Fruit fly (Drosophila melanogaster) whole organism, embryonic: Measurements from ENCODE around the gene CG7069.

ENCODE experiments used
- Adf1 ChIP-seq: fragments of 200-800 bp; sonication (Bioruptor generic); IDR thresholded peaks from 2 replicates; pipeline ENCODE4 v1.3.6; 2022; ENCODE audit warnings: missing biosample characterization, missing genetic modification characterization
- BtbVII ChIP-seq: fragments of 200-800 bp; sonication (Bioruptor generic); optimal IDR thresholded peaks from 3 replicates; lab custom pipeline; 2017; ENCODE audit warnings: missing biosample characterization, mild to moderate bottlenecking, missing genetic modification characterization
- CG10209 ChIP-seq: fragments of 200-800 bp; sonication (Bioruptor generic); optimal IDR thresholded peaks from 3 replicates; lab custom pipeline; 2017; ENCODE audit warnings: missing biosample characterization, mild to moderate bottlenecking, missing genetic modification characterization, missing genetic modification reagents
- CG10267 ChIP-seq: fragments of 200-800 bp; sonication (Bioruptor generic); optimal IDR thresholded peaks from 2 replicates; lab custom pipeline; 2018; ENCODE audit warnings: missing biosample characterization, mild to moderate bottlenecking, missing genetic modification characterization, moderate library complexity
- CG10274 ChIP-seq: fragments of 200-800 bp; sonication (Bioruptor generic); optimal IDR thresholded peaks from 3 replicates; lab custom pipeline; 2017; ENCODE audit warnings: missing biosample characterization, mild to moderate bottlenecking, missing genetic modification characterization
- CG10462 ChIP-seq: fragments of 200-800 bp; sonication (Bioruptor generic); optimal IDR thresholded peaks from 2 replicates; lab custom pipeline; 2016; ENCODE audit warnings: missing biosample characterization, missing genetic modification characterization
- CG11456 ChIP-seq: fragments of 200-800 bp; sonication (Bioruptor generic); IDR thresholded peaks from 3 replicates; pipeline ENCODE4 v1.3.6; 2022; ENCODE audit warnings: missing biosample characterization, missing genetic modification characterization
- CG12104 ChIP-seq: fragments of 200-800 bp; sonication (Bioruptor generic); optimal IDR thresholded peaks from 3 replicates; lab custom pipeline; 2016; ENCODE audit warnings: missing biosample characterization, missing genetic modification characterization
- CG13775 ChIP-seq: fragments of 200-800 bp; sonication (Bioruptor generic); optimal IDR thresholded peaks from 3 replicates; lab custom pipeline; 2017; ENCODE audit warnings: missing biosample characterization, mild to moderate bottlenecking, missing genetic modification characterization
- CG16779 ChIP-seq: fragments of 200-800 bp; sonication (Bioruptor generic); IDR thresholded peaks from 2 replicates; pipeline ENCODE4 v1.3.6; 2022; ENCODE audit warnings: missing biosample characterization, missing genetic modification characterization
- CG2120 ChIP-seq: fragments of 200-800 bp; sonication (Bioruptor generic); optimal IDR thresholded peaks from 3 replicates; lab custom pipeline; 2016; ENCODE audit warnings: missing biosample characterization, missing genetic modification characterization
- CG2199 ChIP-seq: fragments of 200-800 bp; sonication (Bioruptor generic); IDR thresholded peaks from 3 replicates; pipeline ENCODE4 v1.3.6; 2022; ENCODE audit warnings: missing biosample characterization, missing genetic modification characterization
- CG2202 ChIP-seq: fragments of 200-800 bp; sonication (Bioruptor generic); optimal IDR thresholded peaks from 2 replicates; lab custom pipeline; 2018; ENCODE audit warnings: missing biosample characterization, mild to moderate bottlenecking, missing genetic modification characterization
- CG31224 ChIP-seq: fragments of 200-800 bp; sonication (Bioruptor generic); IDR thresholded peaks from 2 replicates; pipeline ENCODE4 v1.3.6; 2022; ENCODE audit warnings: missing biosample characterization, missing genetic modification characterization
- CG32532 ChIP-seq: fragments of 200-800 bp; sonication (Bioruptor generic); IDR thresholded peaks from 2 replicates; pipeline ENCODE4 v1.3.6; 2022; ENCODE audit warnings: missing biosample characterization, missing genetic modification characterization
- CG4360 ChIP-seq: fragments of 200-800 bp; sonication (Bioruptor generic); IDR thresholded peaks from 2 replicates; pipeline ENCODE4 v1.3.6; 2022; ENCODE audit warnings: missing biosample characterization, missing genetic modification characterization
- CG4617 ChIP-seq: fragments of 200-800 bp; sonication (Bioruptor generic); optimal IDR thresholded peaks from 3 replicates; lab custom pipeline; 2016; ENCODE audit warnings: missing biosample characterization, missing genetic modification characterization, borderline replicate concordance
- CG6254 ChIP-seq: fragments of 200-800 bp; sonication (Bioruptor generic); optimal IDR thresholded peaks from 3 replicates; lab custom pipeline; 2017; ENCODE audit warnings: mild to moderate bottlenecking, missing biosample characterization, missing genetic modification reagents, missing genetic modification characterization
- CG8924 ChIP-seq: fragments of 200-800 bp; optimal IDR thresholded peaks from 3 replicates; lab custom pipeline; 2019; ENCODE audit warnings: missing biosample characterization, mild to moderate bottlenecking, missing genetic modification characterization, moderate library complexity
- CG9215 ChIP-seq: fragments of 200-800 bp; sonication (Bioruptor generic); IDR thresholded peaks from 2 replicates; pipeline ENCODE4 v1.3.6; 2022; ENCODE audit warnings: missing biosample characterization, missing genetic modification characterization
- CkIIα-i1 ChIP-seq: fragments of 200-800 bp; sonication (Bioruptor generic); IDR thresholded peaks from 2 replicates; pipeline ENCODE4 v1.3.6; 2022; ENCODE audit warnings: missing biosample characterization, missing genetic modification characterization
- Dp ChIP-seq: fragments of 200-800 bp; sonication (Bioruptor generic); optimal IDR thresholded peaks from 2 replicates; lab custom pipeline; 2018; ENCODE audit warnings: missing biosample characterization, mild to moderate bottlenecking, missing genetic modification characterization, moderate library complexity
- HHEX ChIP-seq: fragments of 200-800 bp; sonication (Bioruptor generic); optimal IDR thresholded peaks from 3 replicates; lab custom pipeline; 2017; ENCODE audit warnings: missing biosample characterization, mild to moderate bottlenecking, missing genetic modification characterization, missing genetic modification reagents
- HmgD ChIP-seq: fragments of 200-800 bp; sonication (Bioruptor generic); optimal IDR thresholded peaks from 3 replicates; lab custom pipeline; 2016; ENCODE audit warnings: missing biosample characterization, missing genetic modification characterization
- Lim3 ChIP-seq: fragments of 200-800 bp; sonication (Bioruptor generic); IDR thresholded peaks from 2 replicates; pipeline ENCODE4 v1.3.6; 2022; ENCODE audit warnings: missing biosample characterization, missing genetic modification characterization
- Nf-YA ChIP-seq: fragments of 200-800 bp; sonication (Bioruptor generic); IDR thresholded peaks from 2 replicates; pipeline ENCODE4 v1.3.6; 2022; ENCODE audit warnings: missing biosample characterization, missing genetic modification characterization
- Nf-YB ChIP-seq: fragments of 200-800 bp; sonication (Bioruptor generic); optimal IDR thresholded peaks from 3 replicates; lab custom pipeline; 2019; ENCODE audit warnings: missing biosample characterization, mild to moderate bottlenecking, missing genetic modification characterization, moderate library complexity
- Poxn ChIP-seq: fragments of 200-800 bp; sonication (Bioruptor generic); IDR thresholded peaks from 2 replicates; pipeline ENCODE4 v1.3.6; 2022; ENCODE audit warnings: missing biosample characterization, missing genetic modification characterization
- abd-A ChIP-seq: fragments of 200-800 bp; sonication (Bioruptor generic); optimal IDR thresholded peaks from 3 replicates; lab custom pipeline; 2019; ENCODE audit warnings: missing biosample characterization, mild to moderate bottlenecking, missing genetic modification characterization, moderate library complexity
- al ChIP-seq: fragments of 200-800 bp; sonication (Bioruptor generic); IDR thresholded peaks from 2 replicates; pipeline ENCODE4 v1.3.6; 2022; ENCODE audit warnings: missing biosample characterization, missing genetic modification characterization
- aop ChIP-seq: fragments of 200-800 bp; sonication (Bioruptor generic); IDR thresholded peaks from 2 replicates; pipeline ENCODE4 v1.3.6; 2022; ENCODE audit warnings: missing biosample characterization, missing genetic modification characterization
- bowl ChIP-seq: fragments of 200-800 bp; sonication (Bioruptor generic); IDR thresholded peaks from 2 replicates; pipeline ENCODE4 v1.3.6; 2022; ENCODE audit warnings: missing biosample characterization, missing genetic modification characterization
- bsh ChIP-seq, 2 experiments: fragments of 200-800 bp; sonication (Bioruptor generic); optimal IDR thresholded peaks; 2 replicates each; lab custom pipeline; 2017 to 2018; ENCODE audit warnings: mild to moderate bottlenecking in 2 of 2, missing biosample characterization in 2 of 2, missing genetic modification characterization in 2 of 2, moderate library complexity in 1 of 2
- ci ChIP-seq: fragments of 200-800 bp; sonication (Bioruptor generic); IDR thresholded peaks from 3 replicates; pipeline ENCODE4 v1.3.6; 2022; ENCODE audit warnings: missing biosample characterization, missing genetic modification characterization
- danr ChIP-seq: fragments of 200-800 bp; sonication (Bioruptor generic); IDR thresholded peaks from 2 replicates; pipeline ENCODE4 v1.3.6; 2022; ENCODE audit warnings: missing biosample characterization, missing genetic modification characterization
- eve ChIP-seq, 2 experiments: fragments of >200 bp; optimal IDR thresholded peaks; 2 replicates each; lab custom pipeline; 2017; ENCODE audit warnings: missing biosample characterization in 2 of 2, missing genetic modification characterization in 2 of 2
- fd102C ChIP-seq: fragments of 200-800 bp; sonication (Bioruptor generic); optimal IDR thresholded peaks from 2 replicates; lab custom pipeline; 2018; ENCODE audit warnings: missing biosample characterization, mild to moderate bottlenecking, missing genetic modification characterization, moderate library complexity
- gsb-n ChIP-seq: fragments of 200-800 bp; sonication (Bioruptor generic); optimal IDR thresholded peaks from 3 replicates; lab custom pipeline; 2018; ENCODE audit warnings: missing biosample characterization, mild to moderate bottlenecking, missing genetic modification characterization
- ind ChIP-seq: fragments of 200-800 bp; sonication (Bioruptor generic); optimal IDR thresholded peaks from 3 replicates; lab custom pipeline; 2016; ENCODE audit warnings: missing biosample characterization, missing genetic modification characterization
- jigr1 ChIP-seq: fragments of 200-800 bp; sonication (Bioruptor generic); IDR thresholded peaks from 3 replicates; pipeline ENCODE4 v1.3.6; 2022; ENCODE audit warnings: missing biosample characterization, missing genetic modification characterization
- lilli ChIP-seq: fragments of 200-800 bp; sonication (Bioruptor generic); optimal IDR thresholded peaks from 3 replicates; lab custom pipeline; 2016; ENCODE audit warnings: missing biosample characterization, missing genetic modification characterization
- nmo ChIP-seq: fragments of 200-800 bp; sonication (Bioruptor generic); optimal IDR thresholded peaks from 2 replicates; lab custom pipeline; 2018; ENCODE audit warnings: missing biosample characterization, mild to moderate bottlenecking, missing genetic modification characterization, moderate library complexity
- otp ChIP-seq: fragments of 200-800 bp; sonication (Bioruptor generic); IDR thresholded peaks from 3 replicates; pipeline ENCODE4, ENCODE4 v1.3.6; 2022; ENCODE audit warnings: missing biosample characterization, missing genetic modification characterization
- sd ChIP-seq: fragments of 200-800 bp; sonication (Bioruptor generic); optimal IDR thresholded peaks from 3 replicates; lab custom pipeline; 2018; ENCODE audit warnings: missing biosample characterization, mild to moderate bottlenecking, missing genetic modification characterization, moderate library complexity
- slbo ChIP-seq: fragments of 200-800 bp; sonication (Bioruptor generic); IDR thresholded peaks from 2 replicates; pipeline ENCODE4 v1.3.6; 2022; ENCODE audit warnings: missing biosample characterization, missing genetic modification characterization
- sob ChIP-seq: fragments of 200-800 bp; sonication (Bioruptor generic); IDR thresholded peaks from 2 replicates; pipeline ENCODE4 v1.3.6; 2022; ENCODE audit warnings: missing biosample characterization, missing genetic modification characterization
- tap ChIP-seq: fragments of 200-800 bp; optimal IDR thresholded peaks from 3 replicates; lab custom pipeline; 2019; ENCODE audit warnings: missing biosample characterization, mild to moderate bottlenecking, missing genetic modification characterization, moderate library complexity
- tgo ChIP-seq: fragments of 200-800 bp; sonication (Bioruptor generic); IDR thresholded peaks from 3 replicates; pipeline ENCODE4 v1.3.6; 2022; ENCODE audit warnings: missing biosample characterization, missing genetic modification characterization
- twi ChIP-seq: fragments of 200-800 bp; optimal IDR thresholded peaks from 2 replicates; lab custom pipeline; 2019; ENCODE audit warnings: missing biosample characterization, mild to moderate bottlenecking, missing genetic modification characterization, moderate library complexity
- zen ChIP-seq: fragments of 200-800 bp; sonication (Bioruptor generic); optimal IDR thresholded peaks from 3 replicates; lab custom pipeline; 2018; ENCODE audit warnings: missing biosample characterization, mild to moderate bottlenecking, missing genetic modification characterization, moderate library complexity
- zen2 ChIP-seq: fragments of 200-800 bp; sonication (Bioruptor generic); IDR thresholded peaks from 3 replicates; pipeline ENCODE4 v1.3.6; 2022; ENCODE audit warnings: missing biosample characterization, missing genetic modification characterization; ENCODE audit not compliant: partially characterized antibody

Gene CG7069

dm6 chr3R:22368777-22369214 is 3.8 kb upstream of the CG7069 start (continued):
- TF ChIP-seq al (GFP tag; lab: Robert Waterston, UW) (peak; percentile 60; the same call in 1 of the 2 replicates), CG31224 (GFP tag; lab: Robert Waterston, UW) (peak; percentile 59), Poxn (GFP tag; lab: Robert Waterston, UW) (peak; percentile 65; the same call in 1 of the 2 replicates), CG6254 (GFP tag; lab: Kevin White, UChicago) (peak; percentile 27), eve (GFP tag; optimal IDR thresholded peaks at IDR 0.05; lab: Kevin White, UChicago) (no peak), CG16779 (GFP tag; lab: Robert Waterston, UW) (0 out of 2 replicates have a peak, but pooled peaks have one; percentile 10), CG4617 (GFP tag; lab: Kevin White, UChicago) (peak; percentile 8), lilli (GFP tag; lab: Kevin White, UChicago) (peak; percentile 66), otp (peak; percentile 69; the same call in 2 of the 3 replicates), abd-A (no peak), CG32532 (GFP tag; lab: Robert Waterston, UW) (peak; percentile 79), Adf1 (GFP tag; lab: Robert Waterston, UW) (peak; percentile 61), CG2199 (GFP tag; lab: Robert Waterston, UW) (no peak), HHEX (peak; percentile 49), CG13775 (GFP tag; lab: Kevin White, UChicago) (peak; percentile 64), ind (GFP tag; lab: Kevin White, UChicago) (peak; percentile 63), bowl (GFP tag; lab: Robert Waterston, UW) (peak; percentile 45; the same call in 1 of the 2 replicates), aop (GFP tag; lab: Robert Waterston, UW) (no peak), tap (tag; lab: Kevin White, UChicago) (no peak), CG10274 (GFP tag; lab: Kevin White, UChicago) (no peak), CkIIα-i1 (GFP tag; lab: Robert Waterston, UW) (no peak), CG11456 (peak; percentile 75; the same call in 2 of the 3 replicates), CG2120 (GFP tag; lab: Kevin White, UChicago) (peak; percentile 79), jigr1 (GFP tag; lab: Robert Waterston, UW) (peak; percentile 60; the same call in 1 of the 3 replicates), Nf-YA (GFP tag; lab: Robert Waterston, UW) (peak; percentile 44; the same call in 1 of the 2 replicates), Lim3 (GFP tag; lab: Robert Waterston, UW) (peak; percentile 31; the same call in 1 of the 2 replicates), Dp (no peak), bsh (GFP tag; optimal IDR thresholded peaks at IDR 0.05; lab: Kevin White, UChicago) (peak in 1 of 2 experiments; percentile 38), BtbVII (GFP tag; lab: Kevin White, UChicago) (peak; percentile 72), CG10462 (no peak), twi (tag; lab: Kevin White, UChicago) (no peak), CG9215 (GFP tag; lab: Robert Waterston, UW) (peak; percentile 73), CG10267 (tag; lab: Kevin White, UChicago) (peak; percentile 43), CG12104 (GFP tag; lab: Kevin White, UChicago) (peak; percentile 40), CG10209 (peak; percentile 64), sd (tag; lab: Kevin White, UChicago) (no peak), ci (GFP tag; lab: Robert Waterston, UW) (peak; percentile 84), nmo (GFP tag; lab: Kevin White, UChicago) (peak; percentile 64), CG2202 (no peak), CG4360 (GFP tag; lab: Robert Waterston, UW) (no peak; the same call in 1 of the 2 replicates), tgo (GFP tag; lab: Robert Waterston, UW) (peak; percentile 72), zen (no peak), sob (GFP tag; lab: Robert Waterston, UW) (peak; percentile 60), HmgD (no peak), gsb-n (tag; lab: Kevin White, UChicago) (no peak), Nf-YB (GFP tag; lab: Kevin White, UChicago) (peak; percentile 18), slbo (peak; percentile 92), zen2 (no peak), danr (GFP tag; lab: Robert Waterston, UW) (no peak), fd102C (GFP tag; lab: Kevin White, UChicago) (no peak), CG8924 (peak; percentile 67)
